Fruit fly (Drosophila melanogaster): ENCODE data around the gene CG16952.

DNA sequence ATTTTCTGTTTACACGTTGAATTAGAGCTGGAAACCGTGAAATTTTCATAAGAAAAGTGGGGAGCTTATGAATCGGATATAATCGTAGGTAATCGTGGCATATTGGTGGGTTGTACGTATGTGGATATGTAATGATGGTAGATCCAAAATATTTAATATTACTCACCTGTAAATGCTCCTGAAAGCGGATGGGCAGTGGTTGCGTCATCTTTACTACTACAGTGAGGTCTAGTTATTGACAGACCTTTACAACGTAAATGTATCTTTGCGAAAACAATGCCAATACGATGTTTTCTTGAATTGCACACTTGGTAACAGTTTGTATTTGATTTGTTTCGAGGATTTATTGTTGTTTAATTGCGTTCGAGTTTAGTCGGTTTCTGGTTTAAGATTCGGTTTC lies 36.0 kb upstream of the CG16952 start:
- TF ChIP-seq ovo (GFP tag; optimal IDR thresholded peaks at IDR 0.05): no peak
- TF ChIP-seq Clk (GFP tag; optimal IDR thresholded peaks at IDR 0.05): no peak

Measured in whole organism, adult.